Fruit fly (Drosophila melanogaster): ENCODE data around the gene wrm1.
A peak's percentile ranks its signal among the peaks of the same experiment; 100 is the strongest.

The wrm1 gene

dm6 chr3L:7359827-7360323, 24.8 kb upstream of the wrm1 start, which contains the start of gene pst (continued):
- TF ChIP-seq CG17328 (GFP tag; IDR thresholded peaks at IDR 0.05) = 0 out of 2 replicates have a peak, but pooled peaks have one; percentile 9
- TF ChIP-seq CG34376 (GFP tag; optimal IDR thresholded peaks at IDR 0.05) = peak; percentile 66
- TF ChIP-seq Chrac-16 (GFP tag; optimal IDR thresholded peaks at IDR 0.05) = no peak
- TF ChIP-seq CG4360 (GFP tag; IDR thresholded peaks at IDR 0.05) = no peak
- peak; percentile 68 for TF ChIP-seq CG15269 (tag; optimal IDR thresholded peaks at IDR 0.05)
- TF ChIP-seq CG9727 (GFP tag; optimal IDR thresholded peaks at IDR 0.05) = peak; percentile 29
- peak; percentile 9; the same call in 1 of the 2 replicates for TF ChIP-seq onecut (GFP tag; IDR thresholded peaks at IDR 0.05)
- TF ChIP-seq kah (GFP tag; optimal IDR thresholded peaks at IDR 0.05) = no peak
- no peak for TF ChIP-seq peb (GFP tag; IDR thresholded peaks at IDR 0.05)
- no peak for TF ChIP-seq luna (GFP tag; optimal IDR thresholded peaks at IDR 0.05)
- TF ChIP-seq CG30403 (GFP tag; optimal IDR thresholded peaks at IDR 0.05) = no peak
- peak; percentile 50 for TF ChIP-seq CG17385 (GFP tag; optimal IDR thresholded peaks at IDR 0.05)
- 0 out of 3 replicates have a peak, but pooled peaks have one; percentile 35 for TF ChIP-seq mld (GFP tag; IDR thresholded peaks at IDR 0.05; ENCODE audit: partially characterized antibody)
- TF ChIP-seq CG10274 (GFP tag; optimal IDR thresholded peaks at IDR 0.05) = peak; percentile 37
- TF ChIP-seq Drgx (GFP tag; IDR thresholded peaks at IDR 0.05) = no peak; the same call in 1 of the 2 replicates
- TF ChIP-seq CG6175 (GFP tag; IDR thresholded peaks at IDR 0.05) = no peak
- no peak for TF ChIP-seq jumu (GFP tag; optimal IDR thresholded peaks at IDR 0.05)
- no peak for TF ChIP-seq Scr (GFP tag; IDR thresholded peaks at IDR 0.05; ENCODE audit: partially characterized antibody)
- no peak for TF ChIP-seq CkIIα-i1 (GFP tag; IDR thresholded peaks at IDR 0.05)
- no peak for TF ChIP-seq CG6683 (GFP tag; optimal IDR thresholded peaks at IDR 0.05)
- TF ChIP-seq CG7928 (GFP tag; optimal IDR thresholded peaks at IDR 0.05) = peak; percentile 66
- no peak for TF ChIP-seq gsb-n (tag; optimal IDR thresholded peaks at IDR 0.05)
- peak; percentile 53; the same call in 2 of the 4 replicates for TF ChIP-seq chinmo (GFP tag; IDR thresholded peaks at IDR 0.05; ENCODE audit: partially characterized antibody)
- TF ChIP-seq CG4404 (GFP tag; IDR thresholded peaks at IDR 0.05) = no peak
- peak; percentile 6; the same call in 1 of the 2 replicates for TF ChIP-seq sens-2 (GFP tag; IDR thresholded peaks at IDR 0.05)
- no peak for TF ChIP-seq dpn (GFP tag; optimal IDR thresholded peaks at IDR 0.05)
- TF ChIP-seq CG4730 (GFP tag; IDR thresholded peaks at IDR 0.05) = no peak
- no peak for TF ChIP-seq chn (GFP tag; optimal IDR thresholded peaks at IDR 0.05)
- TF ChIP-seq ash1 (GFP tag; optimal IDR thresholded peaks at IDR 0.05) = peak; percentile 14
- peak; percentile 96 for TF ChIP-seq CG12155 (GFP tag; optimal IDR thresholded peaks at IDR 0.05)
- peak; percentile 25 for TF ChIP-seq tna (GFP tag; IDR thresholded peaks at IDR 0.05; ENCODE audit: partially characterized antibody)
- peak; percentile 52; the same call in 1 of the 2 replicates for TF ChIP-seq CG16779 (GFP tag; IDR thresholded peaks at IDR 0.05)
- TF ChIP-seq Awh (GFP tag; IDR thresholded peaks at IDR 0.05) = 0 out of 2 replicates have a peak, but pooled peaks have one; percentile 8
- TF ChIP-seq CG3065 (GFP tag; optimal IDR thresholded peaks at IDR 0.05) = no peak
- no peak for TF ChIP-seq Lhr (GFP tag; optimal IDR thresholded peaks at IDR 0.05)
- peak; percentile 57 for TF ChIP-seq D19B (GFP tag; optimal IDR thresholded peaks at IDR 0.05)
- TF ChIP-seq MBD-R2 (GFP tag; IDR thresholded peaks at IDR 0.05) = no peak
- TF ChIP-seq en (GFP tag; optimal IDR thresholded peaks at IDR 0.05) = no peak
- no peak for TF ChIP-seq CG18011 (GFP tag; optimal IDR thresholded peaks at IDR 0.05)
- TF ChIP-seq CG11247 (GFP tag; IDR thresholded peaks at IDR 0.05) = peak; percentile 29; the same call in 1 of the 2 replicates
- TF ChIP-seq dmrt99B (tag; optimal IDR thresholded peaks at IDR 0.05) = no peak
- TF ChIP-seq CG10147 (GFP tag; optimal IDR thresholded peaks at IDR 0.05) = no peak
- TF ChIP-seq CG8924 (tag; optimal IDR thresholded peaks at IDR 0.05) = no peak
- no peak for TF ChIP-seq fd3F (GFP tag; optimal IDR thresholded peaks at IDR 0.05)
- peak; percentile 21 for TF ChIP-seq Asciz (GFP tag; optimal IDR thresholded peaks at IDR 0.05)
- TF ChIP-seq C15 (GFP tag; IDR thresholded peaks at IDR 0.05) = no peak
- peak; percentile 22 for TF ChIP-seq Atf3 (GFP tag; optimal IDR thresholded peaks at IDR 0.05)
- TF ChIP-seq Ets97D (GFP tag; optimal IDR thresholded peaks at IDR 0.05) = peak; percentile 53
- TF ChIP-seq CG6791 (GFP tag; IDR thresholded peaks at IDR 0.05; ENCODE audit: partially characterized antibody) = no peak
- peak; percentile 20 for TF ChIP-seq CG7786 (GFP tag; optimal IDR thresholded peaks at IDR 0.05)

Measured in whole organism, embryonic.